Worm (Caenorhabditis elegans) whole organism, L1 larva: ENCODE results near the gene R12B2.13.

Experiments
- C04F5.9 ChIP-seq: sonication (generic microtip); optimal IDR thresholded peaks from 2 replicates; lab custom pipeline; 2016; ENCODE audit warnings: missing genetic modification characterization, missing compliant biosample characterization
- F16B12.6 ChIP-seq: fragments of 150-350 bp; optimal IDR thresholded peaks from 2 replicates; lab custom pipeline; 2014; ENCODE audit warnings: missing biosample characterization, missing genetic modification characterization
- Y116A8C.19 ChIP-seq: sonication (generic microtip); optimal IDR thresholded peaks from 2 replicates; lab custom pipeline; 2016; ENCODE audit warnings: missing compliant biosample characterization, missing genetic modification characterization, borderline replicate concordance
- aha-1 ChIP-seq: fragments of 150-350 bp; optimal IDR thresholded peaks from 2 replicates; lab custom pipeline; 2014; ENCODE audit warnings: missing biosample characterization, missing genetic modification characterization
- aly-2 ChIP-seq: fragments of 150-350 bp; optimal IDR thresholded peaks from 2 replicates; lab custom pipeline; 2014; ENCODE audit warnings: missing biosample characterization, missing genetic modification characterization
- ama-1 ChIP-seq: fragments of 150-350 bp; optimal IDR thresholded peaks from 2 replicates; lab custom pipeline; 2014
- blmp-1 ChIP-seq: fragments of 150-350 bp; optimal IDR thresholded peaks from 2 replicates; lab custom pipeline; 2014; ENCODE audit warnings: missing biosample characterization, missing genetic modification characterization
- ceh-63 ChIP-seq: fragments of 200-800 bp; sonication (Bioruptor generic); optimal IDR thresholded peaks from 2 replicates; lab custom pipeline; 2018; ENCODE audit warnings: mild to moderate bottlenecking, missing genetic modification characterization, missing compliant biosample characterization
- ceh-8 ChIP-seq: fragments of 200-800 bp; sonication (Bioruptor generic); optimal IDR thresholded peaks from 2 replicates; lab custom pipeline; 2018; ENCODE audit warnings: mild to moderate bottlenecking, missing genetic modification characterization, moderate library complexity, missing compliant biosample characterization
- ceh-82 ChIP-seq, 3 experiments: fragments of 150-350 bp in 1 of 3; sonication (generic microtip) in 2 of 3; optimal IDR thresholded peaks; 2 replicates each; lab custom pipeline; 2014 to 2017; ENCODE audit warnings: missing biosample characterization in 3 of 3, missing genetic modification characterization in 3 of 3
- ceh-88 ChIP-seq: fragments of 200-800 bp; sonication (Bioruptor generic); IDR thresholded peaks from 2 replicates; pipeline ENCODE4 v1.3.6; 2022; ENCODE audit warnings: missing genetic modification characterization, missing compliant biosample characterization
- ceh-90 ChIP-seq: sonication (generic microtip); optimal IDR thresholded peaks from 2 replicates; lab custom pipeline; 2016; ENCODE audit warnings: missing genetic modification characterization, missing compliant biosample characterization
- dsc-1 ChIP-seq: sonication (generic microtip); optimal IDR thresholded peaks from 2 replicates; lab custom pipeline; 2016; ENCODE audit warnings: mild to moderate bottlenecking, missing genetic modification characterization, missing compliant biosample characterization
- efl-3 ChIP-seq: fragments of 200-800 bp; sonication (Bioruptor generic); optimal IDR thresholded peaks from 2 replicates; lab custom pipeline; 2018; ENCODE audit warnings: mild to moderate bottlenecking, missing genetic modification characterization, missing compliant biosample characterization
- egl-13 ChIP-seq: sonication (generic microtip); optimal IDR thresholded peaks from 2 replicates; lab custom pipeline; 2016; ENCODE audit warnings: missing genotype, missing genetic modification reagents, missing genetic modification characterization, missing compliant biosample characterization
- egl-27 ChIP-seq, 2 experiments: fragments of 150-350 bp in 1 of 2; sonication (generic microtip); optimal IDR thresholded peaks; 3 replicates each; lab custom pipeline; 2017 to 2018; ENCODE audit warnings: missing biosample characterization in 2 of 2, missing genetic modification characterization in 2 of 2, missing genetic modification reagents in 2 of 2
- elt-2 ChIP-seq: sonication (generic microtip); optimal IDR thresholded peaks from 2 replicates; lab custom pipeline; 2016; ENCODE audit warnings: missing genetic modification characterization, mild to moderate bottlenecking, inconsistent platforms, missing compliant biosample characterization, missing genetic modification reagents
- fkh-8 ChIP-seq: sonication (generic microtip); optimal IDR thresholded peaks from 2 replicates; lab custom pipeline; 2016; ENCODE audit warnings: mild to moderate bottlenecking, missing genetic modification characterization, missing compliant biosample characterization
- fos-1 ChIP-seq: fragments of 150-350 bp; optimal IDR thresholded peaks from 2 replicates; lab custom pipeline; 2014; ENCODE audit warnings: missing biosample characterization, missing genetic modification characterization
- hlh-4 ChIP-seq: sonication (generic microtip); optimal IDR thresholded peaks from 2 replicates; lab custom pipeline; 2016; ENCODE audit warnings: mild to moderate bottlenecking, missing genetic modification characterization, missing compliant biosample characterization
- irx-1 ChIP-seq: sonication (generic microtip); optimal IDR thresholded peaks from 2 replicates; lab custom pipeline; 2016; ENCODE audit warnings: missing genetic modification characterization, missing compliant biosample characterization
- jun-1 ChIP-seq: fragments of 150-350 bp; optimal IDR thresholded peaks from 2 replicates; lab custom pipeline; 2014; ENCODE audit warnings: missing biosample characterization, missing genetic modification reagents, missing genetic modification characterization
- lin-14 ChIP-seq: fragments of 200-800 bp; sonication (Bioruptor generic); optimal IDR thresholded peaks from 2 replicates; lab custom pipeline; 2018; ENCODE audit warnings: mild to moderate bottlenecking, missing genetic modification characterization, moderate library complexity, missing compliant biosample characterization
- lin-35 ChIP-seq, 2 experiments: fragments of 150-350 bp; optimal IDR thresholded peaks; 2 replicates each; lab custom pipeline; 2014; ENCODE audit warnings: missing biosample characterization in 2 of 2, missing genetic modification characterization in 2 of 2, missing genetic modification reagents in 2 of 2
- lin-39 ChIP-seq: fragments of 150-350 bp; optimal IDR thresholded peaks from 2 replicates; lab custom pipeline; 2014; ENCODE audit warnings: missing biosample characterization, missing genetic modification reagents, missing genetic modification characterization
- lir-3 ChIP-seq: sonication (generic microtip); optimal IDR thresholded peaks from 2 replicates; lab custom pipeline; 2016; ENCODE audit warnings: mild to moderate bottlenecking, missing genetic modification characterization, moderate library complexity, missing compliant biosample characterization; ENCODE audit not compliant: poor library complexity
- lsy-2 ChIP-seq, 2 experiments: fragments of 150-350 bp; optimal IDR thresholded peaks; 2 replicates each; lab custom pipeline; 2014; ENCODE audit warnings: missing biosample characterization in 2 of 2, missing genetic modification characterization in 2 of 2
- mab-9 ChIP-seq: fragments of 200-800 bp; sonication (Bioruptor generic); IDR thresholded peaks from 2 replicates; pipeline ENCODE4 v1.3.6; 2022; ENCODE audit warnings: missing genetic modification reagents, missing genetic modification characterization, missing compliant biosample characterization
- mef-2 ChIP-seq: fragments of 150-350 bp; optimal IDR thresholded peaks from 2 replicates; lab custom pipeline; 2014; ENCODE audit warnings: missing biosample characterization, missing genetic modification characterization
- nhr-11 ChIP-seq: fragments of 150-350 bp; optimal IDR thresholded peaks from 2 replicates; lab custom pipeline; 2014; ENCODE audit warnings: missing biosample characterization, missing genetic modification characterization
- nhr-12 ChIP-seq: sonication (generic microtip); optimal IDR thresholded peaks from 2 replicates; lab custom pipeline; 2017; ENCODE audit warnings: missing biosample characterization, missing genetic modification characterization
- nhr-19 ChIP-seq: fragments of 200-800 bp; sonication (Bioruptor generic); conservative IDR thresholded peaks from 2 replicates; pipeline ENCODE4 v1.3.6; 2022; ENCODE audit warnings: missing genetic modification characterization, missing compliant biosample characterization
- nhr-28 ChIP-seq: fragments of 150-350 bp; optimal IDR thresholded peaks from 2 replicates; lab custom pipeline; 2014; ENCODE audit warnings: missing biosample characterization, missing genetic modification characterization
- nhr-47 ChIP-seq: sonication (generic microtip); optimal IDR thresholded peaks from 2 replicates; lab custom pipeline; 2016; ENCODE audit warnings: mild to moderate bottlenecking, missing genetic modification characterization, moderate library complexity, missing compliant biosample characterization
- nhr-77 ChIP-seq: fragments of 150-350 bp; optimal IDR thresholded peaks from 2 replicates; lab custom pipeline; 2014; ENCODE audit warnings: missing biosample characterization, missing genetic modification characterization
- nhr-84 ChIP-seq: sonication (generic microtip); optimal IDR thresholded peaks from 2 replicates; lab custom pipeline; 2017; ENCODE audit warnings: missing biosample characterization, missing genetic modification characterization
- nhr-85 ChIP-seq: sonication (generic microtip); peaks from one replicate; lab custom pipeline; 2016; ENCODE audit warnings: missing genetic modification characterization, inconsistent platforms, missing compliant biosample characterization
- nhr-90 ChIP-seq: sonication (generic microtip); optimal IDR thresholded peaks from 2 replicates; lab custom pipeline; 2016; ENCODE audit warnings: mild to moderate bottlenecking, missing genetic modification characterization, missing compliant biosample characterization; ENCODE audit not compliant: poor library complexity
- pax-3 ChIP-seq: fragments of 200-800 bp; sonication (Bioruptor generic); optimal IDR thresholded peaks from 2 replicates; lab custom pipeline; 2018; ENCODE audit warnings: mild to moderate bottlenecking, missing genetic modification characterization, moderate library complexity, missing compliant biosample characterization
- pqm-1 ChIP-seq: sonication (generic microtip); optimal IDR thresholded peaks from 3 replicates; lab custom pipeline; 2017; ENCODE audit warnings: missing biosample characterization, missing genetic modification characterization
- rnt-1 ChIP-seq: sonication (generic microtip); optimal IDR thresholded peaks from 2 replicates; lab custom pipeline; 2016; ENCODE audit warnings: mild to moderate bottlenecking, missing genetic modification characterization, moderate library complexity, missing compliant biosample characterization
- snpc-4 ChIP-seq: fragments of 150-350 bp; optimal IDR thresholded peaks from 2 replicates; lab custom pipeline; 2014; ENCODE audit warnings: missing biosample characterization, missing genetic modification characterization
- snu-23 ChIP-seq: sonication (generic microtip); optimal IDR thresholded peaks from 2 replicates; lab custom pipeline; 2016; ENCODE audit warnings: missing genetic modification characterization, missing compliant biosample characterization
- sox-4 ChIP-seq: sonication (generic microtip); optimal IDR thresholded peaks from 2 replicates; lab custom pipeline; 2016; ENCODE audit warnings: missing genetic modification characterization, missing compliant biosample characterization
- sptf-1 ChIP-seq: fragments of 150-350 bp; optimal IDR thresholded peaks from 2 replicates; lab custom pipeline; 2014; ENCODE audit warnings: missing biosample characterization, missing genetic modification characterization
- tlp-1 ChIP-seq: fragments of 150-350 bp; optimal IDR thresholded peaks from 2 replicates; lab custom pipeline; 2014; ENCODE audit warnings: missing biosample characterization, missing genetic modification characterization
- unc-62 ChIP-seq: fragments of 150-350 bp; optimal IDR thresholded peaks from 2 replicates; lab custom pipeline; 2014; ENCODE audit warnings: missing biosample characterization, missing genetic modification reagents, missing genetic modification characterization
- unc-86 ChIP-seq: sonication (generic microtip); optimal IDR thresholded peaks from 2 replicates; lab custom pipeline; 2016; ENCODE audit warnings: missing genetic modification characterization, missing compliant biosample characterization
- unc-98 ChIP-seq: fragments of 200-800 bp; sonication (Bioruptor generic); IDR thresholded peaks from 2 replicates; pipeline ENCODE4 v1.3.6; 2022; ENCODE audit warnings: missing genetic modification characterization, missing compliant biosample characterization
- xbp-1 ChIP-seq: sonication (generic microtip); optimal IDR thresholded peaks from 2 replicates; lab custom pipeline; 2016; ENCODE audit warnings: missing genetic modification characterization, missing compliant biosample characterization
- zag-1 ChIP-seq: fragments of 150-350 bp; optimal IDR thresholded peaks from 2 replicates; lab custom pipeline; 2014; ENCODE audit warnings: missing biosample characterization, missing genetic modification characterization
- zip-4 ChIP-seq: fragments of 200-800 bp; sonication (Bioruptor generic); optimal IDR thresholded peaks from 2 replicates; lab custom pipeline; 2018; ENCODE audit warnings: mild to moderate bottlenecking, missing genetic modification characterization, moderate library complexity, missing compliant biosample characterization
- ztf-11 ChIP-seq, 2 experiments: sonication (generic microtip); optimal IDR thresholded peaks; 2 replicates each; lab custom pipeline; 2016 to 2017; ENCODE audit warnings: missing genetic modification characterization in 2 of 2, missing biosample characterization in 1 of 2, missing compliant biosample characterization in 1 of 2
- ztf-4 ChIP-seq: fragments of 150-350 bp; optimal IDR thresholded peaks from 2 replicates; lab custom pipeline; 2014; ENCODE audit warnings: missing biosample characterization, missing genetic modification characterization

The R12B2.13 gene

DNA sequence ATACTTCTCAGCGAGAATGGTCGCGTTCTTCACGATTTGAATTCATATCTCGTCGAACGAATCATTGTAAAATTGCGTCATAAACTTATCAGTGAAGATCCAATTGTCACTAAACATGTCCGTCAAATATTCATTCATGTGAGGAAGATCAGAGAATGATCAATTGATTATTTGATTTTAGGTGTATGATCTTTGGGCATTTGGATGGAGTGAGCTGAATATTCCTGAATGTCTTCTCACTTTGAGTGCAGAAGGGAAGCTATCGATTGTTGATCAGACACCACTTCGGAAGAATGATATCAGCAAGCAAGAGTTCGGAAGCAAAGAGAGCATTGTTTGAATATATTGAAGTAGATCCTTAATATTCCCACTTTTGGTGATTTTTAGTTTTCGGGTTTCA, 41.0 kb upstream of the R12B2.13 start:
- TF ChIP-seq egl-13 (tag; lab: Kevin White, UChicago) = no peak
- TF ChIP-seq rnt-1 (tag; lab: Kevin White, UChicago) = no peak
- TF ChIP-seq tlp-1 (tag; lab: Kevin White, UChicago) = no peak
- TF ChIP-seq pqm-1 (tag; lab: Kevin White, UChicago) = no peak
- TF ChIP-seq sox-4 (tag; lab: Kevin White, UChicago) = no peak
- TF ChIP-seq ama-1 (lab: Kevin White, UChicago) = peak; percentile 91
- peak in 1 of 2 experiments; percentile 72 for TF ChIP-seq lin-35 (GFP tag; optimal IDR thresholded peaks at IDR 0.05; lab: Kevin White, UChicago)
- TF ChIP-seq zip-4 (GFP tag; lab: Kevin White, UChicago) = no peak
- TF ChIP-seq fkh-8 (tag; lab: Kevin White, UChicago) = no peak
- peak; percentile 85 for TF ChIP-seq nhr-90
- TF ChIP-seq efl-3 (GFP tag; lab: Kevin White, UChicago) = no peak
- no peak for TF ChIP-seq unc-62
- no peak for TF ChIP-seq irx-1 (tag; lab: Kevin White, UChicago)
- no peak for TF ChIP-seq nhr-11 (tag; lab: Kevin White, UChicago)
- TF ChIP-seq Y116A8C.19 (tag; lab: Kevin White, UChicago) = no peak
- TF ChIP-seq fos-1 (tag; lab: Kevin White, UChicago) = no peak
- peak; percentile 39 for TF ChIP-seq blmp-1 (tag; lab: Kevin White, UChicago)
- TF ChIP-seq nhr-12 (tag; lab: Kevin White, UChicago) = no peak
- no peak for TF ChIP-seq egl-27 (tag; optimal IDR thresholded peaks at IDR 0.05; lab: Kevin White, UChicago)
- no peak for TF ChIP-seq lin-39
- TF ChIP-seq ceh-88 (GFP tag; lab: Robert Waterston, UW) = 0 out of 2 replicates have a peak, but pooled peaks have one; percentile 11
- peak in 1 of 2 experiments; percentile 24 for TF ChIP-seq lsy-2 (tag; optimal IDR thresholded peaks at IDR 0.05; lab: Kevin White, UChicago)
- TF ChIP-seq ceh-90 = no peak
- TF ChIP-seq nhr-19 (GFP tag; lab: Robert Waterston, UW) = peak; percentile 58
- no peak for TF ChIP-seq lir-3 (tag; lab: Kevin White, UChicago)
- TF ChIP-seq nhr-28 = no peak
- TF ChIP-seq nhr-77 (tag; lab: Kevin White, UChicago) = no peak
- TF ChIP-seq C04F5.9 (tag; lab: Kevin White, UChicago) = no peak
- no peak for TF ChIP-seq pax-3
- TF ChIP-seq nhr-84 (tag; lab: Kevin White, UChicago) = no peak
- TF ChIP-seq ceh-63 (GFP tag; lab: Kevin White, UChicago) = no peak
- TF ChIP-seq sptf-1 = no peak
- no peak for TF ChIP-seq ztf-11 (tag; optimal IDR thresholded peaks at IDR 0.05; lab: Kevin White, UChicago)
- peak; percentile 65 for TF ChIP-seq aly-2
- no peak for TF ChIP-seq mef-2 (tag; lab: Kevin White, UChicago)
- peak; percentile 47 for TF ChIP-seq nhr-47 (tag; lab: Kevin White, UChicago)
- TF ChIP-seq unc-98 (GFP tag; lab: Robert Waterston, UW) = no peak
- no peak for TF ChIP-seq F16B12.6
- no peak for TF ChIP-seq mab-9 (GFP tag; lab: Robert Waterston, UW)
- TF ChIP-seq aha-1 (tag; lab: Kevin White, UChicago) = no peak
- no peak for TF ChIP-seq dsc-1 (tag; lab: Kevin White, UChicago)
- TF ChIP-seq ceh-82 (tag; optimal IDR thresholded peaks at IDR 0.05; lab: Kevin White, UChicago) = no peak
- TF ChIP-seq snpc-4 (tag; lab: Kevin White, UChicago) = no peak
- TF ChIP-seq elt-2 (tag; lab: Kevin White, UChicago) = peak; percentile 13
- no peak for TF ChIP-seq hlh-4 (tag; lab: Kevin White, UChicago)
- no peak for TF ChIP-seq zag-1
- no peak for TF ChIP-seq jun-1 (tag; lab: Kevin White, UChicago)
- TF ChIP-seq lin-14 (GFP tag; lab: Kevin White, UChicago) = peak; percentile 23
- peak; percentile 75 for TF ChIP-seq snu-23
- peak; percentile 54 for TF ChIP-seq ztf-4 (tag; lab: Kevin White, UChicago)
- no peak for TF ChIP-seq ceh-8
- peak; percentile 16 for TF ChIP-seq xbp-1 (tag; lab: Kevin White, UChicago)
- TF ChIP-seq nhr-85 = peak; percentile 86
- TF ChIP-seq unc-86 = no peak
